Fruit fly (Drosophila melanogaster) whole organism, larva: ENCODE measurements around the gene CG14990.

Experiments
- noc ChIP-seq: fragments of 200-800 bp; sonication (Bioruptor generic); optimal IDR thresholded peaks from 3 replicates; lab custom pipeline; 2019; ENCODE audit warnings: missing biosample characterization, mild to moderate bottlenecking, missing genetic modification characterization, moderate library complexity

CG14990 gene

DNA sequence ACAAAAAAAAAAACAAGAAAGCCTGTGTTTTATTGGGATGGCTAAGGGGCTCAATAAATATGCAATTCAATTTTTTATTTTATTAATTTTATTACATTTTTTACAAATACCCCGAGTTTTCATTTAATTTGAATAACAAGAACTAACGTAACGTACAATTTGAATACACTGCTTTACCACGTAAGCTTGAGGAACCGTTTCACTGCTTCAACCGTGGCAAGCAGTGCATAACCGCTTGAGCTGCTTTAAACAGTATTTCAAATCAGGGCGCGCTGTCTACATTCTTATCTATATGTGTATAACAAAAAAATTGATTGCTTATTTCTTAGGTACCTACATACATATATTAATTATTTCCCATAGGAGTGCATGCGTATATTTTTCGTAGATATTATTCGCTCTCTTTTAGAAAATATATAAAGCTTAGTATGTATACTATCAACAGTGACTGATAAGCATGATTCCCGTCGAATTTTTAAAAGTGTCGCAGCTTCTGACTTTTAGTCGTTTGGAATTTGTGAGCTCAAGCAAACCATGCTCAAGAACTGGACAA is at the start of gene CG14990:
CG14990 (plus strand) TSS at position 503 of the 553 bp plus-strand sequence.
- no peak for TF ChIP-seq noc (tag; lab: Kevin White, UChicago)

DNA sequence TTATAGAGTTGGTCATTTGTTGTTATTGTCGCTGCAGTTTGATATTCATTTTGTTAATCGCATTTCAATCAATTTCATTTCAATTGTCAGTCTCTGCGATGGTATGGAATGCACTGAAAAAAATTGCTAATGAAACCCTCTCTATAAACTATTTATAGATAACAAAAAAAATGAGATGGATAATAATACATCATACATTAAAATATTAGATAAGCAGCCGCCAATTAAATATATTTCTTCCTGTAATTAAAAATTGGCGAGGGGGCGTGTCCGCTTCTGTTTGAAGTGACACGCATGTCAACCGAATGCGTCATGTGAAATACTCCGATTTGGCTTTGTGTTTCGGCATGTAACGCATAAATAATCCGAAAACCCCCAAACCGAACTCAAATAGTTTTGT is 48.5 kb upstream of the CG14990 start:
- TF ChIP-seq noc (tag; lab: Kevin White, UChicago) = no peak

DNA sequence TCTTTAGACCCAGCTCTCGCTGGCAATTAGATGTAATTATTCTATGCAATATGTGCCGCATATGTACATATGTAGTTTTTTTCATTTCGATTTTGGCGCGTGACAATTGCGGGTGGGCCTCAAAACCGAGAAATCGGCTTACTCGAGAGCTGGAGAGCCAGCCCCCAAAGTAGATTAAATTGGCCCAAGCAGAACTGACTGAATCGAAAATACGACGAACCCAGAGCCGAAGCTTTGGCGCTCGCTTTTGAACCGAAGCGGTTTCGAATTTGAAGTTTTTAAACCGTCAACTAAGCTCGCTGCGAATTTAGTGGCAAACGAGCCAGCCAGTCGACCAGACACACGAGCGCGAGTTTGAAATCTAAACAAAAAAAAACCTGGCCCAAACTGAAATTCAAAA is 46.7 kb upstream of the CG14990 start, which contains the start of gene CG1136:
CG1136 (plus strand) TSS at position 308 of the 400 bp plus-strand sequence.
- TF ChIP-seq noc (tag; lab: Kevin White, UChicago) = no peak

DNA sequence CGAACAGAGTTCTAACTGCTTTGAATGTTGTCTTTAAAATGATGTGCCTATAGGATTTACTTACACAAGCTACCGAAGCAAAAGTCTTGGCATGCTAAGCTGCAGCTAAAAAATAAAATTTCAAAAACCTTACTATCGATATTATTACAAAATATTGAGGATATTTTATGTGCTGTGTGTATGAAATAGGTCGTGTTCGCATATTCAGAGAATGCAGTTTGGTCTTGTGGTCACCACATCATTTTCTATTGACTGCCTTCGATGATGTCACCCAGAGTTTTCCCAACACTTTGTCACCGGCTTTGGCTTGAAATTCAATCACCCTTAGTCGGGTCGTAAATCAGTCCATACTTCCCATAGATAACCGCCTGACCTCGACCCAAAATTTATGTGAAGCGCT is 45.4 kb upstream of the CG14990 start, which contains the start of gene Dpy-30L2:
Dpy-30L2 (minus strand) TSS at position 101 of the 400 bp plus-strand sequence.
- TF ChIP-seq noc (tag; lab: Kevin White, UChicago) = no peak

DNA sequence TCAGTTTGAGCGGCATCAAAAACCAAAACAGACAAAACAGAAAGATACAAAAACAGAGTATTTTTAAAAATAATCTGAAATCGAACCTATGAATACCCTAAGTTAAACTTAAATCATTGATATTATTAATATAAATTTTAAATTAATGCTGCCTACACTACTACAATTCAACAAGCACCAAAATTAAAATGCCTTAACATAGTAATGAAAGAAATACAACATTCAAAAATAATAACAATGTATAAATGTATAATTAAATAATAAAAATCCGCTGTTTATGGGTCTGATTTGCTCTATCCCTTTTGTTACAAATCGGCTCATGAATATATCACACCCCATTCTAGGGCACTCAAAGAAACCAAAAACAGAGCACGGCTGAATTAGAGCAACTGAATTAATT is 43.9 kb upstream of the CG14990 start:
- TF ChIP-seq noc (tag; lab: Kevin White, UChicago) = no peak

DNA sequence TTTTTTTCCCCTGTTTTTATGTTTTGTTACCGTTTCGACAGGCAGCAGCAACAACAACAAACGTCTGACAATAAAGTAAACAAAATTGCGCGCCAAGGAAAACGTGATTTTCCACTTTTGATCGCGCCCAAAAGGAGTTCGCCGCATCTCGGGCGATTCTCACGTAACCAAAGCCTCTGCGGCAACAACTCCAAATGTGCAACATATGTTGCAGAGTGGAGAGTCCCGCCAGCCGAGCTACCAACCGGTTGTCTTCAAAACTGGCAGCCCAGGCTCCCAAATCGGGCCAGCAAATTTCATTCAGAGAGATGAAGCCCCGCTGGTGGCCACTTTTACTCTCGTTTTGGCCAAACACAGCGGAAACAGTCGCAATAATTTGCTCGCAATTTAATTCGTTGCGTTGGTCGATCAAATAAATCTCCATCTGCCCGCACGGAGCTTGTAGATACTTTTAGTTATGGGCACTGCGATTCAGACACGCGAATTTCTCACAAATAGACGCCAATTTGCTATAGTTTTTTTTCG is 37.5 kb upstream of the CG14990 start:
- TF ChIP-seq noc (tag; lab: Kevin White, UChicago) = no peak

DNA sequence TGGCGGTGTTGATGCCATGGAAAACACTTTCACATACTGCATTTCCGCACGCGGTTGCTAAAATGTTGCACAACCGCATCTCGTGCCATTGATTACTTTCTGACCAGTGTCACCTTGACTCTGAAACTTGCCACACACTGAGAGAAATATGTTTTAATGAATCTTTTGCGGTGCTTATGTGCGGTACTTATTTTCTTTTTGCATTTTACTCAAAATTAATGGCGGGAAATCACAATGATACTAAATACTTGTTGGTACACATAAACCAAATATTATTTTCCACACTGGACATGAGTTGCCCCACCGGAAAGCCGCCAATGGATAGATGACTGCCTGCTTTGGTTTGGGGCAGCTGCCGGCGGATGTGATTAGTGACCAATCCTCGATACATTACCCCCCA is 36.2 kb upstream of the CG14990 start:
- TF ChIP-seq noc (tag; lab: Kevin White, UChicago) = no peak

DNA sequence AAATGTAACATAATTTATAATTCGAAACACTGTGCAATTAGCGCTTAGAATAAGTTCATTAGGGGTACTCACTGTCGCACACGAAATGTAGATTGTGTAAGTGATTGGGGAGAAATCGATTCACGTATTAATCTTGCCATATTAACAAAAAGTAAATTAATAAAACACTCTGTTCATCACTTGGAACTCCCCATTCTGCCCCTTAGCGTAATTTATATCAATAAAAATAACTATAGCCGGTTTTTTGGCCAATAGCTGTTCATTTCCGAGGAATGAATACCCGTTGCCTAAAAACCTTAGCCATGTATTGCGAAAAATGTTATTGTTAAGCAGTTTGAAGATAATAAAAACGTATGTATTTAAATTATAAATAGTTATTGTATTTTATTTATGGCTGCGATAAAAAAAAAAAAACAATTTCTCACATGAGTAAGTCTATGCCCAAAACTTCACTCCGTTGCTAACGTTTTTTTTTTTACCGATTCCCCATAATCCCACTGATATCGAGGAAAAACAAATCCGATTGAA is 33.6 kb upstream of the CG14990 start, which contains the start of gene Ugt305A1:
Ugt305A1 (plus strand) TSS at position 478 of the 528 bp plus-strand sequence.
- TF ChIP-seq noc (tag; lab: Kevin White, UChicago) = no peak

DNA sequence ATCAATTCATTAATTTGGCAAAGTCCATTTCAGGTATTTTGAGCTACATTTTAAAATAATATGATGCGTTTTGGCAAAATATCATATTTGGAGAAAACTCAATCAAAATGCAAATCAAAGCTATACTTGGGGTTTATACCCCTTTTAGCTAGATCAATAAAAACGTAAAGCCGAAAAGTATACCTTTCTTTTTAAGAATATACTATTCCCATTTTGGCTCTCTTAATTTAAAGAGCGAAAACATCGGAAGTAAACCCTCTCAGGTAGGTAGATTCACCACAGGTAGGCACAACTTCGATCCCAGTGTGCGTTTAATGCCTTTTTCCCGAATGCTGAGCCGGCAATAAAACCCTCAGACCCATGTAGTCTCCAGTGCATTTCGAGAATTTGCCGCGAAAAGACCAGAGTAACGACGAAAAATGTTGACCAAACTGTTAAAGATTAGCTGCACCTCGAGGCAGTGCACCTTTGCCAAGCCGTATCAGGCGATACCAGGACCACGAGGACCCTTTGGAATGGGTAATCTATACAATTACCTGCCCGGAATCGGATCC is 31.0 kb upstream of the CG14990 start, which contains the start of gene dib:
dib (plus strand) TSS at position 372 of the 554 bp plus-strand sequence.
- TF ChIP-seq noc (tag; lab: Kevin White, UChicago) = no peak

DNA sequence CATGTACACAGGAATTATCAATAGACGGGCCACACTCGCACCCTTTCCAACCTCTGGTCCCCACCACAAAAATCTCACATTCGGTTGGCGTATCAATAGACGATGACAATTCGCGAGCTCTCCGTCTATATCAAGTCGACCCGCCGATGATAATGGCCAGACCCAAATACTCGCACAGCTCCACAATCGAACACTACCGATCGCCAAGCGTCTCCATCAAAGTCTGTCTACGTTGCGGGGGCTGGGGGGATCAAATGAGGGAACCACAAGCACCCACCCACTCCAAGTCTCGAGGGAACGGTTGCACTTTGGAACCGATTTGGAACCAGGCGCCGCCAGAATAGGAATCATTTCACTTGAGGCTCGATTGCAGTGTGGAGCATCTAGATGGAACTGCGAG is 24.6 kb upstream of the CG14990 start:
- TF ChIP-seq noc (tag; lab: Kevin White, UChicago) = no peak

DNA sequence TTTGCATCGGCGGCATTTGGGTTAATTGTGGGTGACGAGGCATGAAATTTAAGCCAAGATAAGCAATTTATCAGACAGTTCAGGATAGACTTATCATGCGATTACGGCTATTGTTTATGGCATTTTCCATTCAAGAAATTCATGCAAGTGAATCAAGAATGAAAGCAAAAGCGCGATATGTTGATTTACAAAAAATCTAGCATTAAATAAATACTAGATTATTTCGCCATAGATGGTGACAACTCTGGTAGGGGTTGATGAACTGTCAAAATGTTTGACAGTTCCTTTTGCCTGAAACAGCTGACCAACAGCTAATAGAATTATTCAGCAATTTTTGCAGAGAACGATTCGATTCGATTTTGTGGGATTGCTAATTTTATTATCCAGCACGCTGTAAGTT is 23.9 kb upstream of the CG14990 start, which contains the start of gene CG32259:
CG32259 (plus strand) TSS at position 301 of the 400 bp plus-strand sequence.
- no peak for TF ChIP-seq noc (tag; lab: Kevin White, UChicago)

DNA sequence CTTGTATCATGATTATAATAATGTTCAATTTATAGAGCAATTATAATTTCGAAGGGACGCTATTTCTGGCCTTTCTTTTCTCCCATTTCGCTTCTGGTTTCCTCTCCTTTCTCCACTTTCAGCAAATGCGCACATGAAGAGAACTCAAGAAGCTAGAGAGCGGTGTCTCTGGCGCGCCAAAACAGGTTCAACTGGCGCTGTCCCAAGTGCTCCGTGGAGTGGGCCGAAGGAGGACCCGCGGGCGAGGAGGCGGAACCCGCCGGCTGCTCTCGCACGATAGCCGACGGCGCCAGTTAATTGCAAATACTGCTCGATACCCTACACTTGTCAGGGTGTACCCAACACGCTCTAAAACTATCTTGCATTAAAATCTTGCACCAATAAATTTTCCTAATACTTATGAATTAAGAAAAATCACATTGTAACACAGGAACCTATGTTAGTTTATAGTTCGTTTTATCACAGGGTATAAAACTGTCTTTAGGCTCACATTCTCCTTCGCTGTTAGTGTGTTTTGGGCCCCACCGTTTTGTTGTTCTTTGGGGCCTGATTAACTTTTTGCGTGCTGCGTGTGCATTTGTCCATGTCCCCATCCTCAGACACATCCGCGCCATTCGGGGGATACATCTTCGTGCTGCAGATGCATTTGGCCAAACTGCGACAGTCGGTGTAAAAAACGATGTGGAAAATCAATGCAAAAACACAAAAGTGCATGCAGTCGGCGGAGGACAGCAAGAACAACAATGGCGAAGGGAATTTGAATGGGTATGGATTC is 22.6 kb upstream of the CG14990 start:
- peak; percentile 88 for TF ChIP-seq noc (tag; lab: Kevin White, UChicago)

DNA sequence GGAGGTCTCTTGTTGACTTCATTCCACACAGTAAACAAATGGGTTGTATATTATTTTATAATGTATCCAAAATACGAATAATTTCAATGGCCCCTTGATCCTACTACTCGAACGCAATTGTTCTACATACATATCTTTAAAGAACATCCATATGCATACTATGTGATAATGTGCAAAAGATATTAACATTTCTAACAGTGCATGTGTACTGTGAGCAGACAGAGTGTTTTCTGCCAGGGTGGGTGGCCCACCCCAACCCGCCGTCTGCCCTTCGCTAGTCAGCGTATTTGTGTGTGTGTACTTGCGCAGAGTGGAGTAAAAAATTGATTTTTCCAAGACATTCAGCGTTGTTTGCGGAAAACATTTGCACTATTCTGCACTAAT is 22.0 kb upstream of the CG14990 start:
- no peak for TF ChIP-seq noc (tag; lab: Kevin White, UChicago)

DNA sequence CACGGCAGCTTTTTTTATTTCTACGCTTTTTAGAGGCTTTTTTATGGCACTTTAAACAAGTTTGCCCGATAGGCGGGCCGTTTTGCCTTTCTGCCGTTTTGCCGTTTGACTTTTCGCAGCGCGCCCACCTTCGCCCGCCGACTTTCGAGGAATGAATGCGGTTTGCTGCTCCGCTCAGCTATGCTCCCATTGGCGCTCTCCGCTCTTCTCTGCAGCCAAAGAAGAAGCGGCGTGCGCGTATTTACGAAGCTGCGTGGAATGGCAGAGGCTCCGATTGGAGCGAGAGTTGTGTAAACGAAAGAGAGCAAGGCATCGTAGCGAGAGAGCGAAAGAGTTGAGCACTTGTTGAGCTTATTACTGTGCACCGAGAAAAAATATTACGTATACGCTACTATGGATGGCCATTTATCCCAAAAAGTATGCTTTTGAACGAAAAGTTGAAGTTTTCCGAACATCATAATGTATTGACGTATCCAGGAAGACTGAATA is 21.4 kb upstream of the CG14990 start, which contains the start of gene wit:
wit (minus strand) TSS at position 157 of the 489 bp plus-strand sequence.
- TF ChIP-seq noc (tag; lab: Kevin White, UChicago) = peak; percentile 52

DNA sequence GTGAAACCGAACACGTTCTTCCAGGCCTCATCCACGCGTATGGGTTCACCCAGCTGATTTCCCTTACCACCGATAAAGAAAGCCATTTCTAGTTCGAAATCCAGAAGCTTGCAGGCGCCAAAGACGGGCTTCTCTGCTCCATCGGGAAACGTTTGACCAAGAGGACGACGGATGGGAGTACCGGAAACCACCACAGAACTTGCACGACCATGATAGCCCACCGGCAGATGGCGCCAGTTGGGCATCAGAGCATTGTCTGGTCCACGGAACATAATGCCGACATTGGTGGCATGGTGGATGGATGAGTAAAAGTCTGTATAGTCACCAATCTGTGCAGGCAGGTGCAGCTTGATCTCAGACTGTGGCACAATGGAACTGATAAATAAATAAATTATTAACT is 20.3 kb upstream of the CG14990 start:
- no peak for TF ChIP-seq noc (tag; lab: Kevin White, UChicago)

DNA sequence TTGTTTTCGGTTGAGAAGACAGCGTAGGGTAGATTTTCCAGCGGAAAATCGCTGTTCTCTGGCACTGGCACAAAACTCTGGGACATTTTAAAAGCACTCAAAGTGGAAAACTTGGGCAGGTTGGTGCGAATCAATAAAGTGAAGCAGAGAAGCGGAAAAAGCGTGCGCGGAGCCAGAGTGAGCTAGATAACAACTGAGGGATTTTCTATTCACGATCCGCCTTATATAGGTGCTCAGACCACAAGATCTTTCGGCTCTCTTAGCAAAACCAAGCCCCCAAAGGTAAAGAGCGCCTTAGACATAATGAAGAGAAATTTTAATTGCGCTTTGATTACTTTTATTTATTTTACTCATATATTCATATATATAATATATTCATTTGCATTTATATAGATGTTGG is 19.3 kb upstream of the CG14990 start, which contains the start of gene Faa:
Faa (minus strand) TSS at position 200 of the 400 bp plus-strand sequence.
- TF ChIP-seq noc (tag; lab: Kevin White, UChicago) = no peak
